Fruit fly (Drosophila melanogaster) whole organism, embryonic: Measurements from ENCODE around the gene Mon1.

Experiments used
- Bgb ChIP-seq: fragments of 200-800 bp; sonication (Bioruptor generic); IDR thresholded peaks from 2 replicates; pipeline ENCODE4 v1.3.6; 2022; ENCODE audit warnings: missing biosample characterization, missing genetic modification characterization; ENCODE audit not compliant: partially characterized antibody
- CG10321 ChIP-seq: fragments of 200-800 bp; sonication (Bioruptor generic); IDR thresholded peaks from 2 replicates; pipeline ENCODE4 v1.3.6; 2022; ENCODE audit warnings: missing biosample characterization, missing genetic modification characterization
- CG12299 ChIP-seq: fragments of 200-800 bp; sonication (Bioruptor generic); optimal IDR thresholded peaks from 2 replicates; lab custom pipeline; 2018; ENCODE audit warnings: missing biosample characterization, mild to moderate bottlenecking, missing genetic modification characterization
- CG1529 ChIP-seq: fragments of 200-800 bp; sonication (Bioruptor generic); optimal IDR thresholded peaks from 3 replicates; lab custom pipeline; 2018; ENCODE audit warnings: missing biosample characterization, missing genetic modification characterization
- CG16815 ChIP-seq: fragments of 200-800 bp; sonication (Bioruptor generic); optimal IDR thresholded peaks from 3 replicates; lab custom pipeline; 2017; ENCODE audit warnings: missing biosample characterization, mild to moderate bottlenecking, missing genetic modification characterization
- CG2199 ChIP-seq: fragments of 200-800 bp; sonication (Bioruptor generic); IDR thresholded peaks from 3 replicates; pipeline ENCODE4 v1.3.6; 2022; ENCODE audit warnings: missing biosample characterization, missing genetic modification characterization
- CG2678 ChIP-seq: fragments of 200-800 bp; sonication (Bioruptor generic); optimal IDR thresholded peaks from 3 replicates; lab custom pipeline; 2019; ENCODE audit warnings: missing biosample characterization, mild to moderate bottlenecking, missing genetic modification characterization, moderate library complexity
- CG4424 ChIP-seq: fragments of 200-800 bp; sonication (Bioruptor generic); optimal IDR thresholded peaks from 3 replicates; lab custom pipeline; 2016; ENCODE audit warnings: missing biosample characterization, missing genetic modification characterization
- CG6654 ChIP-seq: fragments of 200-800 bp; sonication (Bioruptor generic); optimal IDR thresholded peaks from 2 replicates; lab custom pipeline; 2017; ENCODE audit warnings: missing biosample characterization, mild to moderate bottlenecking, missing genetic modification characterization
- CG7987 ChIP-seq: fragments of 200-800 bp; sonication (Bioruptor generic); optimal IDR thresholded peaks from 2 replicates; lab custom pipeline; 2018; ENCODE audit warnings: missing biosample characterization, mild to moderate bottlenecking, missing genetic modification characterization, moderate library complexity
- CG8290 ChIP-seq, 3 experiments: fragments of 200-800 bp; sonication (Bioruptor generic); optimal IDR thresholded peaks; 2 replicates each; lab custom pipeline; 2016 to 2019; ENCODE audit warnings: missing biosample characterization in 3 of 3, missing genetic modification characterization in 3 of 3, mild to moderate bottlenecking in 2 of 3, moderate library complexity in 1 of 3
- CG8359 ChIP-seq: fragments of 200-800 bp; sonication (Bioruptor generic); optimal IDR thresholded peaks from 2 replicates; lab custom pipeline; 2017; ENCODE audit warnings: missing biosample characterization, mild to moderate bottlenecking, missing genetic modification characterization, borderline replicate concordance
- CG8944 ChIP-seq: fragments of 200-800 bp; sonication (Bioruptor generic); optimal IDR thresholded peaks from 3 replicates; lab custom pipeline; 2016; ENCODE audit warnings: missing biosample characterization, missing genetic modification characterization
- CG9797 ChIP-seq: fragments of 200-800 bp; sonication (Bioruptor generic); optimal IDR thresholded peaks from 3 replicates; lab custom pipeline; 2018; ENCODE audit warnings: missing biosample characterization, mild to moderate bottlenecking, missing genetic modification characterization
- CG9876 ChIP-seq: fragments of 200-800 bp; sonication (Bioruptor generic); optimal IDR thresholded peaks from 2 replicates; lab custom pipeline; 2016; ENCODE audit warnings: missing biosample characterization, missing genetic modification characterization
- Camta ChIP-seq: fragments of 200-800 bp; sonication (Bioruptor generic); optimal IDR thresholded peaks from 2 replicates; lab custom pipeline; 2016; ENCODE audit warnings: missing biosample characterization, missing genetic modification characterization
- D19B ChIP-seq: fragments of 200-800 bp; sonication (Bioruptor generic); optimal IDR thresholded peaks from 2 replicates; lab custom pipeline; 2017; ENCODE audit warnings: missing biosample characterization, mild to moderate bottlenecking, missing genetic modification characterization
- Deaf1 ChIP-seq: fragments of 200-800 bp; optimal IDR thresholded peaks from 3 replicates; lab custom pipeline; 2019; ENCODE audit warnings: missing biosample characterization, mild to moderate bottlenecking, missing genetic modification characterization, moderate library complexity
- Dll ChIP-seq: fragments of 200-800 bp; sonication (Bioruptor generic); IDR thresholded peaks from 4 replicates; pipeline ENCODE4 v1.3.6; 2022; ENCODE audit warnings: missing biosample characterization, missing genetic modification characterization; ENCODE audit not compliant: partially characterized antibody
- HLH54F ChIP-seq: fragments of 200-800 bp; sonication (Bioruptor generic); optimal IDR thresholded peaks from 3 replicates; lab custom pipeline; 2016; ENCODE audit warnings: missing biosample characterization, missing genetic modification characterization
- Med ChIP-seq: fragments of 200-800 bp; sonication (Bioruptor generic); peaks from one replicate; lab custom pipeline; 2016; ENCODE audit warnings: missing biosample characterization, missing genetic modification characterization, mild to moderate bottlenecking, inconsistent platforms, moderate library complexity
- Meics ChIP-seq: fragments of 200-800 bp; sonication (Bioruptor generic); optimal IDR thresholded peaks from 2 replicates; lab custom pipeline; 2017; ENCODE audit warnings: missing biosample characterization, mild to moderate bottlenecking, missing genetic modification characterization
- NC2α ChIP-seq: fragments of 200-800 bp; sonication (Bioruptor generic); optimal IDR thresholded peaks from 2 replicates; lab custom pipeline; 2016; ENCODE audit warnings: missing biosample characterization, missing genetic modification characterization
- NK7.1 ChIP-seq: fragments of 200-800 bp; sonication (Bioruptor generic); optimal IDR thresholded peaks from 3 replicates; lab custom pipeline; 2016; ENCODE audit warnings: missing biosample characterization, missing genetic modification characterization
- Pdp1 ChIP-seq, 2 experiments: fragments of 200-800 bp; sonication (Bioruptor generic); optimal IDR thresholded peaks; 3 replicates each; lab custom pipeline; 2016; ENCODE audit warnings: missing biosample characterization in 2 of 2, missing genetic modification characterization in 2 of 2, mild to moderate bottlenecking in 1 of 2, moderate library complexity in 1 of 2
- Scr ChIP-seq: fragments of 200-800 bp; sonication (Bioruptor generic); IDR thresholded peaks from 2 replicates; pipeline ENCODE4 v1.3.6; 2022; ENCODE audit warnings: missing biosample characterization, missing genetic modification characterization; ENCODE audit not compliant: partially characterized antibody
- Stat92E ChIP-seq, 3 experiments: fragments of >200 bp in 2 of 3; fragments of 200-800 bp in 1 of 3; sonication (Bioruptor generic) in 1 of 3; optimal IDR thresholded peaks; 2 replicates each; lab custom pipeline; 2017 to 2019; ENCODE audit warnings: missing biosample characterization in 3 of 3, missing genetic modification characterization in 3 of 3, mild to moderate bottlenecking in 1 of 3, moderate library complexity in 1 of 3
- Xbp1 ChIP-seq: fragments of 200-800 bp; sonication (Bioruptor generic); optimal IDR thresholded peaks from 3 replicates; lab custom pipeline; 2016; ENCODE audit warnings: missing biosample characterization, mild to moderate bottlenecking, missing genetic modification characterization
- caup ChIP-seq: fragments of 200-800 bp; sonication (Bioruptor generic); optimal IDR thresholded peaks from 3 replicates; lab custom pipeline; 2017; ENCODE audit warnings: missing biosample characterization, mild to moderate bottlenecking, missing genetic modification characterization, moderate library complexity; ENCODE audit not compliant: severe bottlenecking
- cg ChIP-seq: fragments of 200-800 bp; sonication (Bioruptor generic); optimal IDR thresholded peaks from 3 replicates; lab custom pipeline; 2019; ENCODE audit warnings: missing biosample characterization, mild to moderate bottlenecking, missing genetic modification characterization, moderate library complexity
- chinmo ChIP-seq: fragments of 200-800 bp; sonication (Bioruptor generic); IDR thresholded peaks from 4 replicates; pipeline ENCODE4 v1.3.6; 2022; ENCODE audit warnings: missing biosample characterization, missing genetic modification characterization; ENCODE audit not compliant: partially characterized antibody
- fd3F ChIP-seq: fragments of 200-800 bp; sonication (Bioruptor generic); optimal IDR thresholded peaks from 2 replicates; lab custom pipeline; 2018; ENCODE audit warnings: missing biosample characterization, mild to moderate bottlenecking, missing genetic modification characterization, moderate library complexity
- grau ChIP-seq: fragments of 200-800 bp; optimal IDR thresholded peaks from 3 replicates; lab custom pipeline; 2019; ENCODE audit warnings: missing biosample characterization, mild to moderate bottlenecking, missing genetic modification characterization, moderate library complexity
- hb ChIP-seq: fragments of 200-800 bp; sonication (Bioruptor generic); IDR thresholded peaks from 3 replicates; pipeline ENCODE4 v1.3.6; 2022; ENCODE audit warnings: missing biosample characterization, missing genetic modification characterization; ENCODE audit not compliant: partially characterized antibody
- hkb ChIP-seq, 2 experiments: fragments of 200-800 bp in 1 of 2; fragments of >200 bp in 1 of 2; sonication (Bioruptor generic) in 1 of 2; IDR thresholded peaks in 1 of 2; optimal IDR thresholded peaks in 1 of 2; 2 replicates each; pipeline versions ENCODE4 v1.3.6 to Lab custom; 2017 to 2022; ENCODE audit warnings: missing biosample characterization in 1 of 2, missing genetic modification characterization in 1 of 2
- hth ChIP-seq: fragments of >200 bp; optimal IDR thresholded peaks from 2 replicates; lab custom pipeline; 2017; ENCODE audit warnings: inconsistent platforms
- jing ChIP-seq: fragments of 200-800 bp; sonication (Bioruptor generic); optimal IDR thresholded peaks from 2 replicates; lab custom pipeline; 2018; ENCODE audit warnings: missing biosample characterization, mild to moderate bottlenecking, missing genetic modification characterization
- jumu ChIP-seq: fragments of 200-800 bp; sonication (Bioruptor generic); optimal IDR thresholded peaks from 3 replicates; lab custom pipeline; 2016; ENCODE audit warnings: missing biosample characterization, missing genetic modification characterization
- lmd ChIP-seq: fragments of 200-800 bp; sonication (Bioruptor generic); IDR thresholded peaks from 2 replicates; pipeline ENCODE4 v1.3.6; 2022; ENCODE audit warnings: missing biosample characterization, missing genetic modification characterization
- prd ChIP-seq, 3 experiments: fragments of >200 bp in 2 of 3; fragments of 200-800 bp in 1 of 3; sonication (Bioruptor generic) in 1 of 3; optimal IDR thresholded peaks in 2 of 3; IDR thresholded peaks in 1 of 3; 2 replicates in 2 of 3; 3 replicates in 1 of 3; pipeline versions ENCODE4 v1.3.6 to Lab custom; 2017 to 2022; ENCODE audit warnings: missing biosample characterization in 1 of 3, missing genetic modification characterization in 1 of 3
- psq ChIP-seq: fragments of 200-800 bp; sonication (Bioruptor generic); optimal IDR thresholded peaks from 2 replicates; lab custom pipeline; 2017; ENCODE audit warnings: missing biosample characterization, missing genetic modification characterization
- run ChIP-seq: fragments of 200-800 bp; sonication (Bioruptor generic); optimal IDR thresholded peaks from 3 replicates; lab custom pipeline; 2018; ENCODE audit warnings: missing biosample characterization, mild to moderate bottlenecking, missing genetic modification characterization
- sob ChIP-seq: fragments of 200-800 bp; sonication (Bioruptor generic); IDR thresholded peaks from 2 replicates; pipeline ENCODE4 v1.3.6; 2022; ENCODE audit warnings: missing biosample characterization, missing genetic modification characterization
- ttk ChIP-seq: fragments of 200-800 bp; sonication (Bioruptor generic); IDR thresholded peaks from 2 replicates; pipeline ENCODE4 v2.1.2; 2022; ENCODE audit warnings: missing biosample characterization, missing genetic modification characterization
- usp ChIP-seq: fragments of >200 bp; optimal IDR thresholded peaks from 2 replicates; lab custom pipeline; 2017; ENCODE audit warnings: missing biosample characterization, missing genetic modification characterization
- vnd ChIP-seq: fragments of 200-800 bp; sonication (Bioruptor generic); IDR thresholded peaks from 3 replicates; pipeline ENCODE4 v1.3.6; 2022; ENCODE audit warnings: missing biosample characterization, missing genetic modification characterization; ENCODE audit not compliant: partially characterized antibody
- zfh2 ChIP-seq: fragments of 200-800 bp; sonication (Bioruptor generic); optimal IDR thresholded peaks from 2 replicates; lab custom pipeline; 2016; ENCODE audit warnings: missing biosample characterization, missing genetic modification characterization

Mon1 gene

dm6 chr2L:4838494-4839320 lies 11.7 kb upstream of the Mon1 start (continued):
- no peak for TF ChIP-seq Stat92E (GFP tag; optimal IDR thresholded peaks at IDR 0.05; lab: Kevin White, UChicago)
- TF ChIP-seq hb (GFP tag; lab: Robert Waterston, UW) = no peak
- TF ChIP-seq NK7.1 (GFP tag; lab: Kevin White, UChicago) = no peak
- TF ChIP-seq Camta = no peak
- TF ChIP-seq grau = no peak
- TF ChIP-seq Meics (GFP tag; lab: Kevin White, UChicago) = no peak
- TF ChIP-seq fd3F = no peak
- TF ChIP-seq caup = no peak
- TF ChIP-seq jumu (GFP tag; lab: Kevin White, UChicago) = no peak
- no peak for TF ChIP-seq CG10321 (GFP tag; lab: Robert Waterston, UW)
- peak; percentile 70 for TF ChIP-seq CG7987 (GFP tag; lab: Kevin White, UChicago)
- peak; percentile 65 for TF ChIP-seq Med (GFP tag; lab: Kevin White, UChicago)
- TF ChIP-seq Pdp1 (GFP tag; optimal IDR thresholded peaks at IDR 0.05; lab: Kevin White, UChicago) = peak in 1 of 2 experiments; percentile 4
- no peak for TF ChIP-seq run (tag; lab: Kevin White, UChicago)
- no peak for TF ChIP-seq jing (GFP tag; lab: Kevin White, UChicago)
- no peak for TF ChIP-seq CG16815
- TF ChIP-seq D19B (GFP tag; lab: Kevin White, UChicago) = no peak
- no peak for TF ChIP-seq usp (GFP tag; lab: Kevin White, UChicago)
- no peak for TF ChIP-seq prd (optimal IDR thresholded peaks at IDR 0.05; lab: Kevin White, UChicago)
- no peak for TF ChIP-seq prd (GFP tag; IDR thresholded peaks at IDR 0.05; lab: Robert Waterston, UW)
- no peak for TF ChIP-seq HLH54F (GFP tag; lab: Kevin White, UChicago)
- TF ChIP-seq psq (GFP tag; lab: Kevin White, UChicago) = no peak
- no peak for TF ChIP-seq CG8290 (GFP tag; optimal IDR thresholded peaks at IDR 0.05; lab: Kevin White, UChicago)
- no peak for TF ChIP-seq CG8290 (tag; optimal IDR thresholded peaks at IDR 0.05; lab: Kevin White, UChicago)
- TF ChIP-seq CG1529 (GFP tag; lab: Kevin White, UChicago) = peak; percentile 42
- no peak for TF ChIP-seq Xbp1 (GFP tag; lab: Kevin White, UChicago)
- no peak for TF ChIP-seq CG8944 (GFP tag; lab: Kevin White, UChicago)
- TF ChIP-seq NC2α (GFP tag; lab: Kevin White, UChicago) = no peak
- no peak for TF ChIP-seq hth (lab: Kevin White, UChicago)
- no peak for TF ChIP-seq ttk
- TF ChIP-seq CG4424 (GFP tag; lab: Kevin White, UChicago) = no peak
- TF ChIP-seq hkb (optimal IDR thresholded peaks at IDR 0.05; lab: Kevin White, UChicago) = no peak
- TF ChIP-seq hkb (GFP tag; IDR thresholded peaks at IDR 0.05; lab: Robert Waterston, UW) = 0 out of 2 replicates have a peak, but pooled peaks have one; percentile 47
- no peak for TF ChIP-seq CG9876 (GFP tag; lab: Kevin White, UChicago)
- peak; percentile 71 for TF ChIP-seq CG2678
- TF ChIP-seq CG9797 (GFP tag; lab: Kevin White, UChicago) = no peak
- no peak for TF ChIP-seq CG6654 (GFP tag; lab: Kevin White, UChicago)
- TF ChIP-seq Deaf1 (tag; lab: Kevin White, UChicago) = no peak
- TF ChIP-seq lmd (GFP tag; lab: Robert Waterston, UW) = no peak
- no peak for TF ChIP-seq Scr (GFP tag; lab: Robert Waterston, UW)
- TF ChIP-seq CG12299 (tag; lab: Kevin White, UChicago) = peak; percentile 53
- no peak for TF ChIP-seq vnd (GFP tag; lab: Robert Waterston, UW)
- TF ChIP-seq CG8359 (GFP tag; lab: Kevin White, UChicago) = peak; percentile 24
- no peak for TF ChIP-seq Dll (GFP tag; lab: Robert Waterston, UW)
- TF ChIP-seq cg (GFP tag; lab: Kevin White, UChicago) = peak; percentile 74
- TF ChIP-seq Bgb (GFP tag; lab: Robert Waterston, UW) = no peak
- TF ChIP-seq chinmo = no peak
- 0 out of 2 replicates have a peak, but pooled peaks have one; percentile 38 for TF ChIP-seq sob (GFP tag; lab: Robert Waterston, UW)
- no peak for TF ChIP-seq zfh2 (GFP tag; lab: Kevin White, UChicago)
- TF ChIP-seq CG2199 (GFP tag; lab: Robert Waterston, UW) = no peak
